Worm (Caenorhabditis elegans): ENCODE data around the gene asd-1.

DNA sequence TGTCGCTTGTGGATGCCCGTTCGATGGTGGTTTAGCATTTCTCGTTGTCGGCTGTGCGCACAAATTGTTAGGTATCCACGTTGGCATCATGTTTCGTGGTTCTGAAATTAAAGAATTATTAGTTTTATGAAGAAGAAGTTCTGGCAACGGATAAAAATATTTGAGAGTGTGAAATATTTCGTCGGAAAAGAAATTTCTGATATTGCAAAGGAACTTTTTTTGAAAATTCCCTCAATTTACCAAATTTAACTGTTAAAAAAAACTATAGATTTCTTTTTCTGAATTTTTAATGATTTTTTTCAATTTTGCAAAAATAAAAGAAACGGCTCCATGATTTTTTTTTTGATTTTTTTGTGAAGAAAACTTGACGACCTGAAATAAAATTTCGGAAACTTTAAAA lies 30.9 kb downstream of the asd-1 start, which contains the start of gene mpk-1:
- TF ChIP-seq elt-3 (tag; optimal IDR thresholded peaks at IDR 0.05): no peak
- no peak for TF ChIP-seq fos-1 (tag; optimal IDR thresholded peaks at IDR 0.05)
- no peak for TF ChIP-seq nhr-25 (tag; optimal IDR thresholded peaks at IDR 0.05)
- TF ChIP-seq nhr-6 (tag; optimal IDR thresholded peaks at IDR 0.05): no peak
- TF ChIP-seq lsy-2 (tag; optimal IDR thresholded peaks at IDR 0.05): no peak
- TF ChIP-seq egl-27 (tag; optimal IDR thresholded peaks at IDR 0.05): no peak
- TF ChIP-seq nhr-11 (tag; optimal IDR thresholded peaks at IDR 0.05): no peak
- TF ChIP-seq snpc-4 (tag; optimal IDR thresholded peaks at IDR 0.05): no peak
- no peak for TF ChIP-seq lin-13 (GFP tag; optimal IDR thresholded peaks at IDR 0.05)
- TF ChIP-seq zag-1 (tag; optimal IDR thresholded peaks at IDR 0.05): no peak
- TF ChIP-seq nhr-77 (tag; optimal IDR thresholded peaks at IDR 0.05): no peak
- no peak for TF ChIP-seq skn-1 (tag; optimal IDR thresholded peaks at IDR 0.05)
- TF ChIP-seq dmd-4 (tag; optimal IDR thresholded peaks at IDR 0.05): no peak
- TF ChIP-seq R02D3.7 (tag; optimal IDR thresholded peaks at IDR 0.05): no peak
